Worm (Caenorhabditis elegans) whole organism, L4 larva: Measurements from ENCODE around the gene M05D6.9.
A peak's percentile ranks its signal among the peaks of the same experiment; 100 is the strongest.

ENCODE experiments used
- Y105C5A.15 ChIP-seq: fragments of 200-800 bp; sonication (Bioruptor generic); IDR thresholded peaks from 2 replicates; pipeline ENCODE4 v1.3.6; 2022; ENCODE audit warnings: missing genetic modification characterization, missing compliant biosample characterization
- ama-1 ChIP-seq: fragments of 150-350 bp; optimal IDR thresholded peaks from 2 replicates; lab custom pipeline; 2014; ENCODE audit warnings: inconsistent platforms, mixed read lengths
- ceh-32 ChIP-seq: sonication (generic microtip); optimal IDR thresholded peaks from 2 replicates; lab custom pipeline; 2016; ENCODE audit warnings: mild to moderate bottlenecking, missing genetic modification characterization, missing compliant biosample characterization; ENCODE audit not compliant: poor library complexity
- ceh-82 ChIP-seq: sonication (generic microtip); optimal IDR thresholded peaks from 2 replicates; lab custom pipeline; 2017; ENCODE audit warnings: missing biosample characterization, missing genetic modification characterization
- jun-1 ChIP-seq: fragments of 150-350 bp; optimal IDR thresholded peaks from 2 replicates; lab custom pipeline; 2014; ENCODE audit warnings: missing biosample characterization, missing genetic modification reagents, missing genetic modification characterization
- lin-15B ChIP-seq: fragments of 150-350 bp; sonication (generic microtip); optimal IDR thresholded peaks from 3 replicates; lab custom pipeline; 2014; ENCODE audit warnings: missing biosample characterization, missing genetic modification characterization
- mdl-1 ChIP-seq, 2 experiments: fragments of 150-350 bp in 1 of 2; sonication (generic microtip) in 1 of 2; optimal IDR thresholded peaks; 2 replicates each; lab custom pipeline; 2014 to 2017; ENCODE audit warnings: missing biosample characterization in 2 of 2, missing genetic modification characterization in 2 of 2
- nhr-41 ChIP-seq: fragments of 200-800 bp; sonication (Bioruptor generic); IDR thresholded peaks from 2 replicates; pipeline ENCODE4 v1.3.6; 2022; ENCODE audit warnings: missing genetic modification reagents, missing genetic modification characterization, missing compliant biosample characterization
- unc-62 ChIP-seq, 3 experiments: fragments of 150-350 bp in 1 of 3; sonication (generic microtip); optimal IDR thresholded peaks in 2 of 3; peaks in 1 of 3; 1 replicate in 1 of 3; 2 replicates in 2 of 3; lab custom pipeline; 2014 to 2017; ENCODE audit warnings: missing biosample characterization in 3 of 3, missing genetic modification characterization in 3 of 3, missing genetic modification reagents in 3 of 3, missing genotype in 1 of 3

M05D6.9 gene

DNA sequence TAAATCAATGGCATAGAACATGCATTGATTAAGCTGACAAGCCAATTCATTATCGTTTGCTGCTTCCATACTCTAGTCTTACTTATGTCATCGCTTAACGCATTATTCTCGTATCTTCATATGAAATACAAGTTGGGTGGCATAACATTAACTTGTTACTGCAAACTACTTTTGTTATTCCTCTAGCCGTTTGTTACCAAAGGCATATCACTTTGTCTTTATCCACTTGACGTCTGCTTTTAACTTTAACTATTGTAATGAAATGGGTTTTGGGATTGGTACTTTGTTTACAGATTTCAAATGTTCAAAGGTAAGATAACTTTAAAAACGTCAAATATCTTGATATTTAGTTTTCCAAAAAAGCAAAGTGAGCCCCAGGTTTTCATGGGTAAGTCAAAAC, 42.0 kb downstream of the M05D6.9 start, which contains the start of gene W01C9.2:
W01C9.2 (plus strand) TSS at position 301 of the 400 bp plus-strand sequence.
- TF ChIP-seq unc-62 (GFP tag; optimal IDR thresholded peaks at IDR 0.05 in 1 of 2; lab: Kevin White, UChicago) (peak in 1 of 2 experiments; percentile 75), unc-62 (tag; optimal IDR thresholded peaks at IDR 0.05; lab: Kevin White, UChicago) (no peak), lin-15B (tag; lab: Kevin White, UChicago) (no peak), ceh-82 (no peak), Y105C5A.15 (no peak)

DNA sequence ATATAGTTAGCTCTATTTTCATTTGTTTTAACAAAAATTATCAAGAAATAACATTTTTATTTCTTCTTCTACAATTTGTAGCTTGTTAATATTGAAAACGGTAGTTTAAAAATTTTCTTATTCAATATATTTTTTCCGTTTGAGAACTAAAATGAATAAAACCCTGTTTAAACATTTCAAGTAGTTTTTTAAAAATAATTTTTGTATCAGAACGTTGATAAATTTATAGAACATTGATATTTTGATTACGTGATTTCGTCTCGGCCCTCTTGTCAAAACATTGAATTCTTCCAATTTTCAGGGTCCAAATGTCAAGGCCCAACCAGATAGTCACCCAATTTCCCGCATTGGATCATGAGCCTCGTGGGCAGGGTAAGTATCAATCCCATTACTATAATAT, 46.3 kb downstream of the M05D6.9 start, which contains the start of gene pqn-73:
pqn-73 (plus strand) TSS at position 301 of the 400 bp plus-strand sequence.
- TF ChIP-seq jun-1 (tag; lab: Kevin White, UChicago) (no peak), unc-62 (GFP tag; optimal IDR thresholded peaks at IDR 0.05 in 1 of 2; lab: Kevin White, UChicago) (no peak), unc-62 (tag; optimal IDR thresholded peaks at IDR 0.05; lab: Kevin White, UChicago) (no peak), ama-1 (lab: Kevin White, UChicago) (no peak), mdl-1 (tag; optimal IDR thresholded peaks at IDR 0.05; lab: Kevin White, UChicago) (no peak), nhr-41 (GFP tag; lab: Robert Waterston, UW) (no peak), ceh-32 (tag; lab: Kevin White, UChicago) (no peak)
